Worm (Caenorhabditis elegans) whole organism, mixed stage, embryonic: Measurements from ENCODE around the gene nlr-1.
A peak's percentile ranks its signal among the peaks of the same experiment; 100 is the strongest.

Source experiments
- M03D4.4 ChIP-seq: sonication (generic microtip); optimal IDR thresholded peaks from 2 replicates; lab custom pipeline; 2017; ENCODE audit warnings: mild to moderate bottlenecking, missing genetic modification characterization, missing compliant biosample characterization
- ceh-39 ChIP-seq: fragments of 150-350 bp; optimal IDR thresholded peaks from 2 replicates; lab custom pipeline; 2014; ENCODE audit warnings: missing biosample characterization, missing genetic modification characterization
- ces-1 ChIP-seq: fragments of 150-350 bp; optimal IDR thresholded peaks from 2 replicates; lab custom pipeline; 2014; ENCODE audit warnings: missing biosample characterization, missing genetic modification reagents, missing genetic modification characterization
- elt-1 ChIP-seq: sonication (generic microtip); optimal IDR thresholded peaks from 2 replicates; lab custom pipeline; 2017; ENCODE audit warnings: missing genetic modification characterization, mild to moderate bottlenecking, missing compliant biosample characterization, antibody characterized with exemption, moderate library complexity, borderline replicate concordance; ENCODE audit not compliant: insufficient read depth
- flh-1 ChIP-seq: fragments of 200-800 bp; sonication (Bioruptor generic); optimal IDR thresholded peaks from 2 replicates; lab custom pipeline; 2018; ENCODE audit warnings: mild to moderate bottlenecking, missing genetic modification characterization, moderate library complexity, missing compliant biosample characterization
- ham-2 ChIP-seq: fragments of 200-800 bp; sonication (Bioruptor generic); optimal IDR thresholded peaks from 2 replicates; lab custom pipeline; 2018; ENCODE audit warnings: mild to moderate bottlenecking, missing genetic modification characterization, missing compliant biosample characterization
- lsy-2 ChIP-seq: fragments of 150-350 bp; optimal IDR thresholded peaks from 2 replicates; lab custom pipeline; 2014; ENCODE audit warnings: missing biosample characterization, missing genetic modification characterization
- mep-1 ChIP-seq: fragments of 150-350 bp; optimal IDR thresholded peaks from 2 replicates; lab custom pipeline; 2017; ENCODE audit warnings: missing biosample characterization, missing genetic modification reagents, missing genetic modification characterization, inconsistent platforms
- pha-4 ChIP-seq: fragments of 150-350 bp; optimal IDR thresholded peaks from 2 replicates; lab custom pipeline; 2018; ENCODE audit warnings: missing biosample characterization, missing genetic modification reagents, missing genetic modification characterization
- tbx-8 ChIP-seq: fragments of 200-800 bp; sonication (Bioruptor generic); optimal IDR thresholded peaks from 2 replicates; lab custom pipeline; 2018; ENCODE audit warnings: mild to moderate bottlenecking, missing genetic modification characterization, moderate library complexity, missing compliant biosample characterization
- unc-120 ChIP-seq: sonication (generic microtip); optimal IDR thresholded peaks from 2 replicates; lab custom pipeline; 2017; ENCODE audit warnings: missing genetic modification characterization, missing compliant biosample characterization; ENCODE audit not compliant: poor library complexity, severe bottlenecking

The nlr-1 gene

ce11 chrIV:12122874-12123664 is 55.1 kb downstream of the nlr-1 start, which contains the start of gene aly-3:
TSS of gene aly-3 (plus strand) at chrIV:12123282.
- TF ChIP-seq M03D4.4 = no peak
- peak; percentile 53 for TF ChIP-seq ces-1 (GFP tag; lab: Kevin White, UChicago)
- TF ChIP-seq unc-120 (tag; lab: Kevin White, UChicago) = peak; percentile 57
- no peak for TF ChIP-seq tbx-8 (GFP tag; lab: Kevin White, UChicago)
- TF ChIP-seq ceh-39 (tag; lab: Kevin White, UChicago) = peak; percentile 49
- TF ChIP-seq mep-1 (tag; lab: Kevin White, UChicago) = peak; percentile 43
- no peak for TF ChIP-seq elt-1 (tag; lab: Kevin White, UChicago)
- TF ChIP-seq flh-1 (GFP tag; lab: Kevin White, UChicago) = no peak

- TF ChIP-seq mep-1 (tag; lab: Kevin White, UChicago) = peak; percentile 40
- TF ChIP-seq pha-4 (tag; lab: Kevin White, UChicago) = peak; percentile 44
- peak; percentile 43 for TF ChIP-seq lsy-2 (tag; lab: Kevin White, UChicago)
- peak; percentile 24 for TF ChIP-seq ces-1 (GFP tag; lab: Kevin White, UChicago)
- TF ChIP-seq ceh-39 (tag; lab: Kevin White, UChicago) = no peak
- peak; percentile 18 for TF ChIP-seq ham-2
Measured at ce11 chrIV:12121076-12121475, 57.1 kb downstream of the nlr-1 start, which contains the start of the genes ddb-1 and M18.6. TSS of gene ddb-1 (minus strand) at chrIV:12121165. TSS of gene M18.6 (plus strand) at chrIV:12121310.
